Fruit fly (Drosophila melanogaster) whole organism: Measurements from ENCODE around the gene CG13071.

Experiments
- EcR ChIP-seq, 2 experiments: fragments of >200 bp; optimal IDR thresholded peaks; 2 replicates each; lab custom pipeline; 2017; ENCODE audit warnings: missing biosample characterization in 2 of 2, missing genetic modification characterization in 2 of 2, missing genetic modification reagents in 2 of 2
- psq ChIP-seq: fragments of >200 bp; optimal IDR thresholded peaks from 2 replicates; lab custom pipeline; 2017

- no peak for TF ChIP-seq psq
- TF ChIP-seq EcR (GFP tag; optimal IDR thresholded peaks at IDR 0.05; lab: Kevin White, UChicago): no peak
These were observed 5.7 kb downstream of the CG13071 start, which contains the start of gene CG4950 for dm6 chr3L:16268106-16268733.
